Fruit fly (Drosophila melanogaster) whole organism, embryonic: ENCODE data around the gene unc-119.

Source experiments
- Bteb2 ChIP-seq: fragments of 200-800 bp; sonication (Bioruptor generic); optimal IDR thresholded peaks from 2 replicates; lab custom pipeline; 2016; ENCODE audit warnings: missing biosample characterization, missing genetic modification characterization
- CG11398 ChIP-seq: fragments of 200-800 bp; sonication (Bioruptor generic); optimal IDR thresholded peaks from 2 replicates; lab custom pipeline; 2016; ENCODE audit warnings: missing biosample characterization, missing genetic modification characterization
- CG11723 ChIP-seq: fragments of 200-800 bp; sonication (Bioruptor generic); optimal IDR thresholded peaks from 2 replicates; lab custom pipeline; 2017; ENCODE audit warnings: missing biosample characterization, mild to moderate bottlenecking, missing genetic modification characterization
- CG1233 ChIP-seq: fragments of 200-800 bp; sonication (Bioruptor generic); optimal IDR thresholded peaks from 4 replicates; lab custom pipeline; 2018; ENCODE audit warnings: missing biosample characterization, mild to moderate bottlenecking, missing genetic modification characterization
- CG12744 ChIP-seq: fragments of 200-800 bp; sonication (Bioruptor generic); optimal IDR thresholded peaks from 2 replicates; lab custom pipeline; 2016; ENCODE audit warnings: missing biosample characterization, missing genetic modification characterization
- CG16863 ChIP-seq: fragments of 200-800 bp; sonication (Bioruptor generic); optimal IDR thresholded peaks from 3 replicates; lab custom pipeline; 2016; ENCODE audit warnings: missing biosample characterization, missing genetic modification characterization
- CG18011 ChIP-seq: fragments of 200-800 bp; sonication (Bioruptor generic); optimal IDR thresholded peaks from 2 replicates; lab custom pipeline; 2017; ENCODE audit warnings: missing biosample characterization, missing genetic modification characterization, mild to moderate bottlenecking, moderate library complexity, missing genotype
- CG18619 ChIP-seq: fragments of 200-800 bp; sonication (Bioruptor generic); optimal IDR thresholded peaks from 3 replicates; lab custom pipeline; 2017; ENCODE audit warnings: missing biosample characterization, mild to moderate bottlenecking, missing genetic modification characterization
- CG30020 ChIP-seq: fragments of 200-800 bp; optimal IDR thresholded peaks from 2 replicates; lab custom pipeline; 2019; ENCODE audit warnings: missing biosample characterization, mild to moderate bottlenecking, missing genetic modification characterization, moderate library complexity
- CG30403 ChIP-seq: fragments of 200-800 bp; sonication (Bioruptor generic); optimal IDR thresholded peaks from 3 replicates; lab custom pipeline; 2016; ENCODE audit warnings: missing biosample characterization, missing genetic modification characterization
- CG32767 ChIP-seq: fragments of 200-800 bp; sonication (Bioruptor generic); IDR thresholded peaks from 2 replicates; pipeline ENCODE4 v1.3.6; 2022; ENCODE audit warnings: missing biosample characterization, missing genetic modification characterization
- CG34422 ChIP-seq: fragments of 200-800 bp; sonication (Bioruptor generic); IDR thresholded peaks from 3 replicates; pipeline ENCODE4 v1.3.6; 2022; ENCODE audit warnings: missing biosample characterization, missing genetic modification characterization
- CG43689 ChIP-seq: fragments of 200-800 bp; sonication (Bioruptor generic); IDR thresholded peaks from 2 replicates; pipeline ENCODE4 v1.3.6; 2022; ENCODE audit warnings: missing biosample characterization, missing genetic modification characterization
- CG5245 ChIP-seq: fragments of 200-800 bp; sonication (Bioruptor generic); optimal IDR thresholded peaks from 3 replicates; lab custom pipeline; 2016; ENCODE audit warnings: missing biosample characterization, missing genetic modification characterization
- CG6175 ChIP-seq: fragments of 200-800 bp; sonication (Bioruptor generic); IDR thresholded peaks from 3 replicates; pipeline ENCODE4 v1.3.6; 2022; ENCODE audit warnings: missing biosample characterization, missing genetic modification characterization
- CG6791 ChIP-seq: fragments of 200-800 bp; sonication (Bioruptor generic); IDR thresholded peaks from 3 replicates; pipeline ENCODE4 v1.3.6; 2022; ENCODE audit warnings: missing biosample characterization, missing genetic modification characterization; ENCODE audit not compliant: partially characterized antibody
- CG7556 ChIP-seq: fragments of 200-800 bp; sonication (Bioruptor generic); optimal IDR thresholded peaks from 2 replicates; lab custom pipeline; 2017; ENCODE audit warnings: missing biosample characterization, mild to moderate bottlenecking, missing genetic modification characterization
- CG7786 ChIP-seq: fragments of 200-800 bp; sonication (Bioruptor generic); optimal IDR thresholded peaks from 2 replicates; lab custom pipeline; 2016; ENCODE audit warnings: missing biosample characterization, missing genetic modification characterization
- CG7987 ChIP-seq: fragments of 200-800 bp; sonication (Bioruptor generic); optimal IDR thresholded peaks from 2 replicates; lab custom pipeline; 2018; ENCODE audit warnings: missing biosample characterization, mild to moderate bottlenecking, missing genetic modification characterization, moderate library complexity
- CG9215 ChIP-seq: fragments of 200-800 bp; sonication (Bioruptor generic); IDR thresholded peaks from 2 replicates; pipeline ENCODE4 v1.3.6; 2022; ENCODE audit warnings: missing biosample characterization, missing genetic modification characterization
- CG9817 ChIP-seq: fragments of 200-800 bp; sonication (Bioruptor generic); optimal IDR thresholded peaks from 2 replicates; lab custom pipeline; 2018; ENCODE audit warnings: missing biosample characterization, mild to moderate bottlenecking, missing genetic modification characterization, moderate library complexity
- Camta ChIP-seq: fragments of 200-800 bp; sonication (Bioruptor generic); optimal IDR thresholded peaks from 2 replicates; lab custom pipeline; 2016; ENCODE audit warnings: missing biosample characterization, missing genetic modification characterization
- Fer1 ChIP-seq: fragments of 200-800 bp; sonication (Bioruptor generic); optimal IDR thresholded peaks from 2 replicates; lab custom pipeline; 2017; ENCODE audit warnings: missing biosample characterization, mild to moderate bottlenecking, missing genetic modification characterization
- Fer2 ChIP-seq: fragments of 200-800 bp; sonication (Bioruptor generic); optimal IDR thresholded peaks from 2 replicates; lab custom pipeline; 2018; ENCODE audit warnings: missing biosample characterization, mild to moderate bottlenecking, missing genetic modification characterization, moderate library complexity
- Gug ChIP-seq: fragments of 200-800 bp; sonication (Bioruptor generic); IDR thresholded peaks from 4 replicates; pipeline ENCODE4 v1.3.6; 2022; ENCODE audit warnings: missing biosample characterization, missing genetic modification characterization
- HLH3B ChIP-seq: fragments of 200-800 bp; sonication (Bioruptor generic); IDR thresholded peaks from 2 replicates; pipeline ENCODE4 v1.3.6; 2022; ENCODE audit warnings: missing biosample characterization, missing genetic modification characterization
- HLHmδ ChIP-seq: fragments of 200-800 bp; sonication (Bioruptor generic); optimal IDR thresholded peaks from 2 replicates; lab custom pipeline; 2018; ENCODE audit warnings: missing biosample characterization, mild to moderate bottlenecking, missing genetic modification characterization, moderate library complexity
- Six4 ChIP-seq: fragments of 200-800 bp; sonication (Bioruptor generic); optimal IDR thresholded peaks from 2 replicates; lab custom pipeline; 2016; ENCODE audit warnings: missing biosample characterization, missing genetic modification characterization
- Sry-β ChIP-seq: fragments of 200-800 bp; sonication (Bioruptor generic); optimal IDR thresholded peaks from 2 replicates; lab custom pipeline; 2018; ENCODE audit warnings: missing biosample characterization, mild to moderate bottlenecking, missing genetic modification characterization, moderate library complexity
- Ssrp ChIP-seq: fragments of 200-800 bp; sonication (Bioruptor generic); optimal IDR thresholded peaks from 2 replicates; lab custom pipeline; 2018; ENCODE audit warnings: missing biosample characterization, mild to moderate bottlenecking, missing genetic modification characterization, moderate library complexity
- Stat92E ChIP-seq, 3 experiments: fragments of >200 bp in 2 of 3; fragments of 200-800 bp in 1 of 3; sonication (Bioruptor generic) in 1 of 3; optimal IDR thresholded peaks; 2 replicates each; lab custom pipeline; 2017 to 2019; ENCODE audit warnings: missing biosample characterization in 3 of 3, missing genetic modification characterization in 3 of 3, mild to moderate bottlenecking in 1 of 3, moderate library complexity in 1 of 3
- btn ChIP-seq: fragments of 200-800 bp; sonication (Bioruptor generic); optimal IDR thresholded peaks from 2 replicates; lab custom pipeline; 2016; ENCODE audit warnings: missing biosample characterization, missing genetic modification characterization
- cg ChIP-seq: fragments of 200-800 bp; sonication (Bioruptor generic); optimal IDR thresholded peaks from 3 replicates; lab custom pipeline; 2019; ENCODE audit warnings: missing biosample characterization, mild to moderate bottlenecking, missing genetic modification characterization, moderate library complexity
- chn ChIP-seq: fragments of 200-800 bp; sonication (Bioruptor generic); optimal IDR thresholded peaks from 2 replicates; lab custom pipeline; 2016; ENCODE audit warnings: missing biosample characterization, missing genetic modification characterization
- da ChIP-seq: fragments of 200-800 bp; sonication (Bioruptor generic); optimal IDR thresholded peaks from 2 replicates; lab custom pipeline; 2016; ENCODE audit warnings: missing biosample characterization, missing genetic modification characterization
- ems ChIP-seq: fragments of 200-800 bp; sonication (Bioruptor generic); optimal IDR thresholded peaks from 3 replicates; lab custom pipeline; 2016; ENCODE audit warnings: missing biosample characterization, missing genetic modification characterization
- gce ChIP-seq: fragments of 200-800 bp; sonication (Bioruptor generic); IDR thresholded peaks from 3 replicates; pipeline ENCODE4 v1.3.6; 2022; ENCODE audit warnings: missing biosample characterization, missing genetic modification characterization
- grau ChIP-seq: fragments of 200-800 bp; optimal IDR thresholded peaks from 3 replicates; lab custom pipeline; 2019; ENCODE audit warnings: missing biosample characterization, mild to moderate bottlenecking, missing genetic modification characterization, moderate library complexity
- inv ChIP-seq: fragments of 200-800 bp; sonication (Bioruptor generic); IDR thresholded peaks from 2 replicates; pipeline ENCODE4 v1.3.6; 2022; ENCODE audit warnings: missing biosample characterization, missing genetic modification characterization; ENCODE audit not compliant: partially characterized antibody
- kni ChIP-seq: fragments of 200-800 bp; sonication (Bioruptor generic); optimal IDR thresholded peaks from 3 replicates; lab custom pipeline; 2017; ENCODE audit warnings: mild to moderate bottlenecking, missing biosample characterization, missing genetic modification reagents, missing genetic modification characterization
- lbe ChIP-seq: fragments of 200-800 bp; sonication (Bioruptor generic); optimal IDR thresholded peaks from 2 replicates; lab custom pipeline; 2016; ENCODE audit warnings: missing biosample characterization, mild to moderate bottlenecking, missing genetic modification characterization
- luna ChIP-seq: fragments of 200-800 bp; sonication (Bioruptor generic); optimal IDR thresholded peaks from 2 replicates; lab custom pipeline; 2016; ENCODE audit warnings: missing biosample characterization, missing genetic modification characterization
- pan ChIP-seq, 4 experiments: fragments of >200 bp in 3 of 4; fragments of 200-800 bp in 1 of 4; sonication (Bioruptor generic) in 1 of 4; optimal IDR thresholded peaks in 3 of 4; IDR thresholded peaks in 1 of 4; 2 replicates each; pipeline versions ENCODE4 v1.3.6 to Lab custom; 2017 to 2022; ENCODE audit warnings: missing biosample characterization in 2 of 4, missing genetic modification characterization in 2 of 4, mixed read lengths in 1 of 4
- pros ChIP-seq: fragments of 200-800 bp; sonication (Bioruptor generic); optimal IDR thresholded peaks from 3 replicates; lab custom pipeline; 2019; ENCODE audit warnings: missing biosample characterization, mild to moderate bottlenecking, missing genetic modification characterization, moderate library complexity
- repo ChIP-seq: fragments of 200-800 bp; sonication (Bioruptor generic); optimal IDR thresholded peaks from 2 replicates; lab custom pipeline; 2016; ENCODE audit warnings: missing biosample characterization, missing genetic modification characterization
- stwl ChIP-seq: fragments of 200-800 bp; sonication (Bioruptor generic); optimal IDR thresholded peaks from 3 replicates; lab custom pipeline; 2018; ENCODE audit warnings: missing biosample characterization, mild to moderate bottlenecking, missing genetic modification characterization, moderate library complexity
- trh ChIP-seq: fragments of 200-800 bp; sonication (Bioruptor generic); optimal IDR thresholded peaks from 2 replicates; lab custom pipeline; 2016; ENCODE audit warnings: missing biosample characterization, missing genetic modification characterization
- unpg ChIP-seq: fragments of 200-800 bp; sonication (Bioruptor generic); optimal IDR thresholded peaks from 3 replicates; lab custom pipeline; 2018; ENCODE audit warnings: missing biosample characterization, mild to moderate bottlenecking, missing genetic modification characterization, moderate library complexity
- usp ChIP-seq: fragments of >200 bp; optimal IDR thresholded peaks from 2 replicates; lab custom pipeline; 2017; ENCODE audit warnings: missing biosample characterization, missing genetic modification characterization
- yki ChIP-seq: fragments of >200 bp; optimal IDR thresholded peaks from 3 replicates; lab custom pipeline; 2018

The unc-119 gene

dm6 chrX:7290811-7291515 is at the start of gene unc-119 (continued):
- no peak for TF ChIP-seq CG16863 (GFP tag; lab: Kevin White, UChicago)
- TF ChIP-seq CG11398 (GFP tag; lab: Kevin White, UChicago): no peak
- no peak for TF ChIP-seq Six4
- no peak for TF ChIP-seq Ssrp (tag; lab: Kevin White, UChicago)
- TF ChIP-seq btn (GFP tag; lab: Kevin White, UChicago): no peak
- no peak for TF ChIP-seq CG18619
- TF ChIP-seq Sry-β (GFP tag; lab: Kevin White, UChicago): no peak
- no peak for TF ChIP-seq CG7786
- no peak for TF ChIP-seq lbe
- no peak for TF ChIP-seq usp (GFP tag; lab: Kevin White, UChicago)
- TF ChIP-seq CG5245: no peak
- TF ChIP-seq CG6175 (GFP tag; lab: Robert Waterston, UW): no peak
- no peak for TF ChIP-seq pan (optimal IDR thresholded peaks at IDR 0.05; lab: Kevin White, UChicago)
- no peak for TF ChIP-seq pan (GFP tag; optimal IDR thresholded peaks at IDR 0.05 in 1 of 2, IDR thresholded peaks at IDR 0.05 in 1 of 2)
- TF ChIP-seq da (GFP tag; lab: Kevin White, UChicago): no peak
- no peak for TF ChIP-seq ems (GFP tag; lab: Kevin White, UChicago)
- no peak for TF ChIP-seq luna (GFP tag; lab: Kevin White, UChicago)
- no peak for TF ChIP-seq CG43689 (GFP tag; lab: Robert Waterston, UW)
- no peak for TF ChIP-seq CG1233 (GFP tag; lab: Kevin White, UChicago)
- TF ChIP-seq CG7987 (GFP tag; lab: Kevin White, UChicago): no peak
- no peak for TF ChIP-seq Stat92E (GFP tag; optimal IDR thresholded peaks at IDR 0.05; lab: Kevin White, UChicago)
- peak; percentile 82 for TF ChIP-seq stwl (tag; lab: Kevin White, UChicago)
- TF ChIP-seq yki (lab: Kevin White, UChicago): no peak
- TF ChIP-seq Fer2 (tag; lab: Kevin White, UChicago): no peak
- no peak for TF ChIP-seq CG34422 (GFP tag; lab: Robert Waterston, UW)
- no peak for TF ChIP-seq trh
- TF ChIP-seq pros: no peak
- TF ChIP-seq Fer1 (GFP tag; lab: Kevin White, UChicago): peak; percentile 15
- TF ChIP-seq Camta: no peak
- TF ChIP-seq CG30403 (GFP tag; lab: Kevin White, UChicago): peak; percentile 6
- TF ChIP-seq CG18011 (GFP tag; lab: Kevin White, UChicago): no peak
- no peak for TF ChIP-seq kni
- no peak for TF ChIP-seq CG11723 (GFP tag; lab: Kevin White, UChicago)
- no peak for TF ChIP-seq HLH3B (GFP tag; lab: Robert Waterston, UW)
- TF ChIP-seq repo (GFP tag; lab: Kevin White, UChicago): no peak
- no peak for TF ChIP-seq CG9215 (GFP tag; lab: Robert Waterston, UW)
- TF ChIP-seq CG30020 (tag; lab: Kevin White, UChicago): peak; percentile 32
- TF ChIP-seq Gug (GFP tag; lab: Robert Waterston, UW): no peak
- TF ChIP-seq CG9817 (tag; lab: Kevin White, UChicago): no peak
- TF ChIP-seq grau: no peak
- TF ChIP-seq unpg (GFP tag; lab: Kevin White, UChicago): no peak
- no peak for TF ChIP-seq Bteb2 (GFP tag; lab: Kevin White, UChicago)
- no peak for TF ChIP-seq CG12744
- peak; percentile 63 for TF ChIP-seq inv (GFP tag; lab: Robert Waterston, UW)
- TF ChIP-seq chn (GFP tag; lab: Kevin White, UChicago): no peak
- TF ChIP-seq gce (GFP tag; lab: Robert Waterston, UW): no peak
- TF ChIP-seq HLHmδ (GFP tag; lab: Kevin White, UChicago): no peak
- TF ChIP-seq CG32767 (GFP tag; lab: Robert Waterston, UW): no peak
- TF ChIP-seq cg (GFP tag; lab: Kevin White, UChicago): peak; percentile 74
- no peak for TF ChIP-seq CG7556 (GFP tag; lab: Kevin White, UChicago)
- TF ChIP-seq CG6791: peak; percentile 77; the same call in 1 of the 3 replicates
